Worm (Caenorhabditis elegans): Measurements from ENCODE around the gene srsx-33.

srsx-33 gene

ce11 chrV:11265482-11265881, 13.2 kb upstream of the srsx-33 start, which contains the start of gene cln-3.1:
Gene cln-3.1 (minus strand): TSS chrV:11265652.
- TF ChIP-seq tbx-2 (tag; optimal IDR thresholded peaks at IDR 0.05), result no peak
- TF ChIP-seq mec-3 (tag; optimal IDR thresholded peaks at IDR 0.05; ENCODE audit: borderline replicate concordance), result no peak
- TF ChIP-seq elt-2 (tag; optimal IDR thresholded peaks at IDR 0.05), result peak; percentile 78

- TF ChIP-seq unc-42 (tag; optimal IDR thresholded peaks at IDR 0.05), result no peak
- TF ChIP-seq syd-9 (tag; optimal IDR thresholded peaks at IDR 0.05), result no peak
- no peak for TF ChIP-seq pax-1 (tag; optimal IDR thresholded peaks at IDR 0.05)
- no peak for TF ChIP-seq ceh-14 (tag; optimal IDR thresholded peaks at IDR 0.05)
- no peak for TF ChIP-seq Y22D7AL.16 (tag; optimal IDR thresholded peaks at IDR 0.05)
- no peak for TF ChIP-seq nhr-232 (tag; optimal IDR thresholded peaks at IDR 0.05)
- no peak for TF ChIP-seq mec-3 (tag; optimal IDR thresholded peaks at IDR 0.05; ENCODE audit: borderline replicate concordance)
- TF ChIP-seq odd-2 (tag; optimal IDR thresholded peaks at IDR 0.05), result no peak
- TF ChIP-seq ceh-9 (tag; optimal IDR thresholded peaks at IDR 0.05), result no peak
- TF ChIP-seq elt-2 (tag; optimal IDR thresholded peaks at IDR 0.05), result no peak
- TF ChIP-seq unc-55 (GFP tag; optimal IDR thresholded peaks at IDR 0.05), result no peak
- TF ChIP-seq T23F11.4 (GFP tag; optimal IDR thresholded peaks at IDR 0.05), result no peak
- TF ChIP-seq hlh-8 (tag; optimal IDR thresholded peaks at IDR 0.05), result no peak
- no peak for TF ChIP-seq ahr-1 (tag; optimal IDR thresholded peaks at IDR 0.05)
- no peak for TF ChIP-seq hlh-13 (GFP tag; optimal IDR thresholded peaks at IDR 0.05)
- no peak for TF ChIP-seq tbx-7 (tag; optimal IDR thresholded peaks at IDR 0.05)
- no peak for TF ChIP-seq ceh-18 (tag; optimal IDR thresholded peaks at IDR 0.05)
- no peak for TF ChIP-seq pha-2 (tag; optimal IDR thresholded peaks at IDR 0.05)
Observed at ce11 chrV:11263025-11263424, 10.7 kb upstream of the srsx-33 start, which contains the start of gene F07B10.4. Gene F07B10.4 (minus strand): TSS chrV:11263125.

ce11 chrV:11260622-11261021, 8.3 kb upstream of the srsx-33 start, which contains the start of gene F07B10.7:
Gene F07B10.7 (minus strand): TSS chrV:11260722.
- TF ChIP-seq lim-6 (tag; optimal IDR thresholded peaks at IDR 0.05), result no peak
- no peak for TF ChIP-seq elt-2 (tag; optimal IDR thresholded peaks at IDR 0.05)
- no peak for TF ChIP-seq eyg-1 (tag; optimal IDR thresholded peaks at IDR 0.05)
- TF ChIP-seq hlh-8 (tag; optimal IDR thresholded peaks at IDR 0.05), result no peak

- TF ChIP-seq unc-3 (GFP tag; conservative IDR thresholded peaks at IDR 0.05) (no peak), unc-3 (tag; optimal IDR thresholded peaks at IDR 0.05) (no peak), hlh-8 (tag; optimal IDR thresholded peaks at IDR 0.05) (no peak), pha-4 (tag; optimal IDR thresholded peaks at IDR 0.05) (no peak), ref-2 (tag; optimal IDR thresholded peaks at IDR 0.05) (no peak), ceh-48 (tag; optimal IDR thresholded peaks at IDR 0.05) (no peak)
Observed at ce11 chrV:11258896-11259295, 6.6 kb upstream of the srsx-33 start, which contains the start of gene lgc-36. Gene lgc-36 (minus strand): TSS chrV:11258996.

- no peak for TF ChIP-seq ceh-45 (GFP tag; IDR thresholded peaks at IDR 0.05)
- TF ChIP-seq K09A11.1 (tag; optimal IDR thresholded peaks at IDR 0.05; ENCODE audit: insufficient read depth), result no peak
- no peak for TF ChIP-seq pha-4 (tag; optimal IDR thresholded peaks at IDR 0.05)
- no peak for TF ChIP-seq gmeb-2 (tag; optimal IDR thresholded peaks at IDR 0.05)
Observed at ce11 chrV:11254980-11255379, 2.7 kb upstream of the srsx-33 start, which contains the start of gene srsx-31. Gene srsx-31 (minus strand): TSS chrV:11255080.

- no peak for TF ChIP-seq dmd-4 (tag; optimal IDR thresholded peaks at IDR 0.05; ENCODE audit: borderline replicate concordance)
- TF ChIP-seq C08G9.2 (tag; optimal IDR thresholded peaks at IDR 0.05), result no peak
- TF ChIP-seq unc-86 (tag; optimal IDR thresholded peaks at IDR 0.05), result no peak
- TF ChIP-seq madf-2 (tag; optimal IDR thresholded peaks at IDR 0.05), result no peak
- TF ChIP-seq ztf-16 (tag; optimal IDR thresholded peaks at IDR 0.05), result no peak
- no peak for TF ChIP-seq zip-5 (tag; optimal IDR thresholded peaks at IDR 0.05)
- TF ChIP-seq unc-3 (GFP tag; conservative IDR thresholded peaks at IDR 0.05), result no peak
- no peak for TF ChIP-seq unc-3 (tag; optimal IDR thresholded peaks at IDR 0.05)
- TF ChIP-seq eyg-1 (tag; optimal IDR thresholded peaks at IDR 0.05), result no peak
Observed at ce11 chrV:11251798-11252197, 531 bp downstream of the srsx-33 start.

Measured in whole organism, late embryonic.